Worm (Caenorhabditis elegans): ENCODE data around the gene bcc-1.

ce11 chrIV:11068314-11068713 is 24.0 kb downstream of the bcc-1 start:
- no peak for TF ChIP-seq klf-2 (GFP tag; conservative IDR thresholded peaks at IDR 0.05)
- TF ChIP-seq flt-1 (GFP tag; IDR thresholded peaks at IDR 0.05) = no peak
- TF ChIP-seq tab-1 (GFP tag; IDR thresholded peaks at IDR 0.05) = no peak
- TF ChIP-seq ztf-23 (GFP tag; IDR thresholded peaks at IDR 0.05) = no peak
- no peak for TF ChIP-seq cog-1 (tag; optimal IDR thresholded peaks at IDR 0.05)
- no peak for TF ChIP-seq ref-1 (GFP tag; conservative IDR thresholded peaks at IDR 0.05)
- no peak for TF ChIP-seq T22C8.4 (GFP tag; IDR thresholded peaks at IDR 0.05)
- no peak for TF ChIP-seq med-1 (GFP tag; optimal IDR thresholded peaks at IDR 0.05; ENCODE audit: insufficient read depth)
- no peak for TF ChIP-seq ztf-29 (GFP tag; IDR thresholded peaks at IDR 0.05)
